Worm (Caenorhabditis elegans) whole organism, L4/young adult: ENCODE data around the gene cyp-33C6.

Experiments used
- W03F9.2 ChIP-seq: fragments of 150-350 bp; optimal IDR thresholded peaks from 2 replicates; lab custom pipeline; 2014; ENCODE audit warnings: missing biosample characterization, missing genetic modification characterization
- dao-5 ChIP-seq: sonication (generic microtip); optimal IDR thresholded peaks from 2 replicates; lab custom pipeline; 2016; ENCODE audit warnings: missing genotype, missing genetic modification characterization, moderate library complexity, missing compliant biosample characterization
- him-1 ChIP-seq: sonication (generic microtip); optimal IDR thresholded peaks from 2 replicates; lab custom pipeline; 2016; ENCODE audit warnings: missing genotype, missing genetic modification reagents, missing genetic modification characterization, missing compliant biosample characterization

DNA sequence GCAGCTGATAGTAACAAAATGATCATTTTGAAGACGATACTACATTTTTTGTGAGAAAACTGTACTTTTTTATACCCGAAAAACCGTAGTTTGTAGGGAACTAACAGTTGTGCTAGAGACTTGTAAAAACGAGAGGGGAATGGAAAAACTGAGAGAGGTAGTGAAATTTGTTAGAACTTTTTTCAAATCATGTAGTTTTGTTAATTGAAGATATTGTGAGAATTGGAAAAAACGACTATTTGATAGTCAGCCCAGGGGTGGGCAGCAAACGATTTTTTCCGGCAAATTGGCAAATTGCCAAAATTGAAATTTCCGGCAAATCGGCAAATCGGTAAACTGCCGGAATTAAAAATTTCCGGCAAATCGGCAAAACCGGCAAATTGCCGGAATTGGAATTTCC is at the start of gene cyp-33C6:
- TF ChIP-seq him-1 (tag; lab: Kevin White, UChicago) (no peak), dao-5 (no peak), W03F9.2 (tag; lab: Kevin White, UChicago) (no peak)
